Worm (Caenorhabditis elegans) whole organism, young adult: Measurements from ENCODE around the gene otub-1.

Experiments
- B0336.3 ChIP-seq: fragments of 200-800 bp; sonication (Bioruptor generic); IDR thresholded peaks from 2 replicates; pipeline ENCODE4 v1.3.6; 2022; ENCODE audit warnings: missing genetic modification characterization, missing compliant biosample characterization
- F57A8.1 ChIP-seq: fragments of 200-800 bp; sonication (Bioruptor generic); optimal IDR thresholded peaks from 2 replicates; lab custom pipeline; 2018; ENCODE audit warnings: mild to moderate bottlenecking, missing genetic modification characterization, moderate library complexity, missing compliant biosample characterization
- ZK185.1 ChIP-seq: sonication (generic microtip); optimal IDR thresholded peaks from 2 replicates; lab custom pipeline; 2016; ENCODE audit warnings: mild to moderate bottlenecking, missing genetic modification characterization, missing compliant biosample characterization; ENCODE audit not compliant: poor library complexity, severe bottlenecking
- cebp-1 ChIP-seq, 2 experiments: fragments of 200-800 bp in 1 of 2; sonication (Bioruptor generic) in 1 of 2; sonication (generic microtip) in 1 of 2; IDR thresholded peaks in 1 of 2; optimal IDR thresholded peaks in 1 of 2; 2 replicates each; pipeline versions ENCODE4 v1.3.6 to Lab custom; 2017 to 2022; ENCODE audit warnings: missing compliant biosample characterization in 2 of 2, missing genetic modification characterization in 2 of 2, mild to moderate bottlenecking in 1 of 2, missing genetic modification reagents in 1 of 2, moderate library complexity in 1 of 2
- ets-4 ChIP-seq: fragments of 200-800 bp; sonication (Bioruptor generic); optimal IDR thresholded peaks from 2 replicates; lab custom pipeline; 2018; ENCODE audit warnings: mild to moderate bottlenecking, missing genetic modification characterization, missing compliant biosample characterization
- let-607 ChIP-seq, 2 experiments: fragments of 200-800 bp in 1 of 2; sonication (Bioruptor generic) in 1 of 2; sonication (generic microtip) in 1 of 2; optimal IDR thresholded peaks; 2 replicates each; lab custom pipeline; 2016 to 2018; ENCODE audit warnings: mild to moderate bottlenecking in 2 of 2, missing compliant biosample characterization in 2 of 2, missing genetic modification characterization in 2 of 2, moderate library complexity in 2 of 2, missing genotype in 1 of 2
- mcd-1 ChIP-seq: fragments of 200-800 bp; sonication (Bioruptor generic); IDR thresholded peaks from 2 replicates; pipeline ENCODE4 v1.3.6; 2022; ENCODE audit warnings: missing genetic modification reagents, missing genetic modification characterization, missing compliant biosample characterization
- pha-4 ChIP-seq: fragments of 150-350 bp; sonication (generic microtip); optimal IDR thresholded peaks from 2 replicates; lab custom pipeline; 2014; ENCODE audit warnings: missing biosample characterization, missing genetic modification reagents, missing genetic modification characterization
- rpc-1 ChIP-seq, 2 experiments: fragments of 150-350 bp in 1 of 2; sonication (generic microtip) in 1 of 2; optimal IDR thresholded peaks; 2 replicates each; lab custom pipeline; 2014 to 2018; ENCODE audit warnings: missing biosample characterization in 1 of 2, missing genetic modification characterization in 1 of 2, missing genetic modification reagents in 1 of 2, missing genotype in 1 of 2
- unc-62 ChIP-seq: fragments of 150-350 bp; optimal IDR thresholded peaks from 2 replicates; lab custom pipeline; 2014; ENCODE audit warnings: missing biosample characterization, missing genetic modification reagents, missing genetic modification characterization
- ztf-22 ChIP-seq: fragments of 200-800 bp; sonication (Bioruptor generic); optimal IDR thresholded peaks from 2 replicates; lab custom pipeline; 2018; ENCODE audit warnings: mild to moderate bottlenecking, missing genetic modification characterization, moderate library complexity, missing compliant biosample characterization

DNA sequence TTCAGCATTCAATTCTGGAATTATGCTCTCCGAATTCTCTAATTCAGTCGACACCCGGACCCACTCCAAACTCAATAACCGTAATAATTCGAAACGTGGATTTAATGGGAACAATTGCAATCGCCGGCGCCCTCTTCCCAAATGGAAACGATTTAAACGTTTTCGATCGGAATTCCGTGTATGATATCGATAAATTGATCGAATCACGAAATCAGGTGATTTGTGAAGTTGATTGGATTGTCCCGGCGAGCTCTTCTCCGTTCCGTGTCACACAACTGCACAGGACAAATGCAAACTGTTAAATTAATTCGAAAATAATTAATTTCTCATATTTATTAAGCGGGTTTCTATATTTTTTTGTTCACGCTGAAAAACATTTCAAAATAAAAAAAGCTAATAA, 10.2 kb upstream of the otub-1 start, which contains the start of gene C25D7.16:
- TF ChIP-seq mcd-1 (GFP tag; lab: Robert Waterston, UW) (no peak), F57A8.1 (GFP tag; lab: Kevin White, UChicago) (no peak), pha-4 (tag; lab: Kevin White, UChicago) (no peak), unc-62 (GFP tag; lab: Kevin White, UChicago) (no peak), let-607 (tag; optimal IDR thresholded peaks at IDR 0.05; lab: Kevin White, UChicago) (no peak), rpc-1 (optimal IDR thresholded peaks at IDR 0.05; lab: Kevin White, UChicago) (no peak), rpc-1 (tag; optimal IDR thresholded peaks at IDR 0.05; lab: Kevin White, UChicago) (no peak), ets-4 (no peak), ztf-22 (GFP tag; lab: Kevin White, UChicago) (no peak), B0336.3 (no peak), cebp-1 (GFP tag; IDR thresholded peaks at IDR 0.05; lab: Robert Waterston, UW) (no peak), cebp-1 (tag; optimal IDR thresholded peaks at IDR 0.05; lab: Kevin White, UChicago) (no peak), ZK185.1 (tag; lab: Kevin White, UChicago) (no peak)
